Worm (Caenorhabditis elegans): Measurements from ENCODE around the gene Y51H7BR.7.
"Not testable (repeated sequence)": the region's sequence is repeated elsewhere in the genome, so short reads cannot be mapped to it uniquely, and the experiment has no call there.

Y51H7BR.7 gene

ce11 chrII:1556217-1556616 is 30.8 kb upstream of the Y51H7BR.7 start, which contains the start of the genes fbxb-54 and fbxb-50:
Gene fbxb-54 (minus strand): TSS chrII:1556317.
Gene fbxb-50 (plus strand): TSS chrII:1556443.
- TF ChIP-seq nhr-237, tbx-2, egl-27 (tag; optimal IDR thresholded peaks at IDR 0.05): not testable (repeated sequence)

- TF ChIP-seq hmg-11 (tag; optimal IDR thresholded peaks at IDR 0.05) (no peak), lsy-12 (tag; optimal IDR thresholded peaks at IDR 0.05) (no peak), tbx-2 (tag; optimal IDR thresholded peaks at IDR 0.05) (no peak), fkh-2 (tag; optimal IDR thresholded peaks at IDR 0.05) (no peak), nhr-76 (tag; optimal IDR thresholded peaks at IDR 0.05) (no peak), ceh-82 (tag; optimal IDR thresholded peaks at IDR 0.05) (no peak), ztf-11 (tag; optimal IDR thresholded peaks at IDR 0.05) (no peak), ceh-28 (tag; optimal IDR thresholded peaks at IDR 0.05) (no peak), nhr-43 (tag; optimal IDR thresholded peaks at IDR 0.05; ENCODE audit: poor library complexity, severe bottlenecking) (no peak), sea-2 (GFP tag; optimal IDR thresholded peaks at IDR 0.05) (no peak), ceh-16 (tag; optimal IDR thresholded peaks at IDR 0.05) (no peak), fos-1 (tag; optimal IDR thresholded peaks at IDR 0.05) (no peak), zag-1 (tag; optimal IDR thresholded peaks at IDR 0.05) (no peak), nhr-11 (tag; optimal IDR thresholded peaks at IDR 0.05) (no peak), nhr-25 (tag; optimal IDR thresholded peaks at IDR 0.05) (no peak), nfya-1 (tag; optimal IDR thresholded peaks at IDR 0.05; ENCODE audit: insufficient read depth) (no peak), daf-12 (tag; optimal IDR thresholded peaks at IDR 0.05) (no peak), skn-1 (tag; optimal IDR thresholded peaks at IDR 0.05) (no peak)
Measured at ce11 chrII:1550501-1550900, 25.1 kb upstream of the Y51H7BR.7 start, which contains the start of the genes fbxb-52 and fbxb-51. Gene fbxb-52 (minus strand): TSS chrII:1550601. Gene fbxb-51 (plus strand): TSS chrII:1550712.

- no peak for TF ChIP-seq egl-27 (tag; optimal IDR thresholded peaks at IDR 0.05)
- TF ChIP-seq nhr-12 (tag; optimal IDR thresholded peaks at IDR 0.05) = no peak
- no peak for TF ChIP-seq aly-2 (tag; optimal IDR thresholded peaks at IDR 0.05)
- TF ChIP-seq eor-1 (tag; optimal IDR thresholded peaks at IDR 0.05) = no peak
- no peak for TF ChIP-seq lsy-12 (tag; optimal IDR thresholded peaks at IDR 0.05)
- TF ChIP-seq zag-1 (tag; optimal IDR thresholded peaks at IDR 0.05) = no peak
- TF ChIP-seq ceh-28 (tag; optimal IDR thresholded peaks at IDR 0.05) = no peak
- TF ChIP-seq fkh-10 (GFP tag; optimal IDR thresholded peaks at IDR 0.05) = no peak
- no peak for TF ChIP-seq pha-4 (tag; optimal IDR thresholded peaks at IDR 0.05)
- TF ChIP-seq pqm-1 (tag; optimal IDR thresholded peaks at IDR 0.05) = no peak
- TF ChIP-seq nhr-23 (tag; optimal IDR thresholded peaks at IDR 0.05) = no peak
- no peak for TF ChIP-seq nfya-1 (tag; optimal IDR thresholded peaks at IDR 0.05; ENCODE audit: insufficient read depth)
- no peak for TF ChIP-seq mdl-1 (tag; optimal IDR thresholded peaks at IDR 0.05)
- TF ChIP-seq nhr-77 (tag; optimal IDR thresholded peaks at IDR 0.05) = no peak
- TF ChIP-seq nhr-25 (tag; optimal IDR thresholded peaks at IDR 0.05) = no peak
- no peak for TF ChIP-seq elt-1 (tag; optimal IDR thresholded peaks at IDR 0.05)
- TF ChIP-seq egl-5 (tag; optimal IDR thresholded peaks at IDR 0.05) = no peak
- TF ChIP-seq skn-1 (tag; optimal IDR thresholded peaks at IDR 0.05) = no peak
- no peak for TF ChIP-seq nhr-11 (tag; optimal IDR thresholded peaks at IDR 0.05)
Measured at ce11 chrII:1545625-1546024, 20.2 kb upstream of the Y51H7BR.7 start, which contains the start of gene K05F6.12. Gene K05F6.12 (plus strand): TSS chrII:1545925.

ce11 chrII:1543182-1543581 is 17.8 kb upstream of the Y51H7BR.7 start, which contains the start of gene K05F6.4:
Gene K05F6.4 (plus strand): TSS chrII:1543482.
- not testable (repeated sequence) for TF ChIP-seq aly-2 (tag; optimal IDR thresholded peaks at IDR 0.05); unc-62 (GFP tag; optimal IDR thresholded peaks at IDR 0.05); R02D3.7 (tag; optimal IDR thresholded peaks at IDR 0.05)

ce11 chrII:1540628-1541027 is 15.2 kb upstream of the Y51H7BR.7 start, which contains the start of gene poml-4:
Gene poml-4 (plus strand): TSS chrII:1540928.
- TF ChIP-seq nhr-76 (tag; optimal IDR thresholded peaks at IDR 0.05); fkh-10 (GFP tag; optimal IDR thresholded peaks at IDR 0.05); ceh-9 (tag; optimal IDR thresholded peaks at IDR 0.05): not testable (repeated sequence)

All from whole organism, L3 larva.